Worm (Caenorhabditis elegans): ENCODE measurements around the gene fipr-2.

The fipr-2 gene

ce11 chrV:12347854-12348253, 17.3 kb upstream of the fipr-2 start:
- no peak for TF ChIP-seq unc-39 (tag; optimal IDR thresholded peaks at IDR 0.05)
- no peak for TF ChIP-seq unc-62 (GFP tag; optimal IDR thresholded peaks at IDR 0.05)
- no peak for TF ChIP-seq ztf-11 (tag; optimal IDR thresholded peaks at IDR 0.05)
- no peak for TF ChIP-seq sptf-1 (tag; optimal IDR thresholded peaks at IDR 0.05)
- no peak for TF ChIP-seq mep-1 (tag; optimal IDR thresholded peaks at IDR 0.05)
- no peak for TF ChIP-seq ceh-83 (GFP tag; optimal IDR thresholded peaks at IDR 0.05)
- no peak for TF ChIP-seq ham-2 (GFP tag; optimal IDR thresholded peaks at IDR 0.05)
- TF ChIP-seq nhr-237 (tag; optimal IDR thresholded peaks at IDR 0.05), result no peak
- no peak for TF ChIP-seq blmp-1 (tag; optimal IDR thresholded peaks at IDR 0.05)
- TF ChIP-seq nhr-76 (tag; optimal IDR thresholded peaks at IDR 0.05), result no peak
- no peak for TF ChIP-seq lin-32 (GFP tag; optimal IDR thresholded peaks at IDR 0.05)

ce11 chrV:12349365-12349764, 15.8 kb upstream of the fipr-2 start:
- TF ChIP-seq ceh-43 (GFP tag; optimal IDR thresholded peaks at IDR 0.05) (no peak), ceh-39 (tag; optimal IDR thresholded peaks at IDR 0.05) (no peak), mep-1 (tag; optimal IDR thresholded peaks at IDR 0.05) (no peak), unc-62 (GFP tag; optimal IDR thresholded peaks at IDR 0.05) (no peak), lin-13 (tag; optimal IDR thresholded peaks at IDR 0.05) (no peak), elt-3 (tag; optimal IDR thresholded peaks at IDR 0.05) (peak; percentile 39), sem-2 (GFP tag; optimal IDR thresholded peaks at IDR 0.05) (no peak), nhr-237 (tag; optimal IDR thresholded peaks at IDR 0.05) (no peak), flh-1 (GFP tag; optimal IDR thresholded peaks at IDR 0.05) (no peak), ceh-83 (GFP tag; optimal IDR thresholded peaks at IDR 0.05) (no peak), nhr-12 (tag; optimal IDR thresholded peaks at IDR 0.05) (no peak), nhr-2 (tag; optimal IDR thresholded peaks at IDR 0.05) (no peak), blmp-1 (tag; optimal IDR thresholded peaks at IDR 0.05) (peak; percentile 53), elt-1 (tag; optimal IDR thresholded peaks at IDR 0.05; ENCODE audit: borderline replicate concordance, insufficient read depth) (peak; percentile 66)

ce11 chrV:12351842-12352241, 13.3 kb upstream of the fipr-2 start:
- TF ChIP-seq elt-1 (tag; optimal IDR thresholded peaks at IDR 0.05; ENCODE audit: borderline replicate concordance, insufficient read depth) (peak; percentile 68), cnd-1 (tag; optimal IDR thresholded peaks at IDR 0.05) (no peak)

- TF ChIP-seq ces-1 (GFP tag; optimal IDR thresholded peaks at IDR 0.05), result no peak
- TF ChIP-seq snpc-4 (tag; optimal IDR thresholded peaks at IDR 0.05), result no peak
- no peak for TF ChIP-seq mls-2 (tag; optimal IDR thresholded peaks at IDR 0.05)
- no peak for TF ChIP-seq blmp-1 (tag; optimal IDR thresholded peaks at IDR 0.05)
- TF ChIP-seq tbx-8 (GFP tag; optimal IDR thresholded peaks at IDR 0.05), result no peak
- no peak for TF ChIP-seq M03D4.4 (tag; optimal IDR thresholded peaks at IDR 0.05)
- no peak for TF ChIP-seq ceh-39 (tag; optimal IDR thresholded peaks at IDR 0.05)
- no peak for TF ChIP-seq lin-32 (GFP tag; optimal IDR thresholded peaks at IDR 0.05)
- TF ChIP-seq hlh-1 (tag; optimal IDR thresholded peaks at IDR 0.05), result no peak
- no peak for TF ChIP-seq ham-2 (GFP tag; optimal IDR thresholded peaks at IDR 0.05)
- no peak for TF ChIP-seq bed-3 (GFP tag; optimal IDR thresholded peaks at IDR 0.05)
- TF ChIP-seq nhr-28 (tag; optimal IDR thresholded peaks at IDR 0.05), result no peak
- TF ChIP-seq unc-120 (tag; optimal IDR thresholded peaks at IDR 0.05; ENCODE audit: poor library complexity, severe bottlenecking), result no peak
- no peak for TF ChIP-seq flh-1 (GFP tag; optimal IDR thresholded peaks at IDR 0.05)
Measured at ce11 chrV:12352445-12352844, 12.7 kb upstream of the fipr-2 start, which contains the start of gene sqt-3. Gene sqt-3, plus strand, starts transcription at chrV:12352745.

- TF ChIP-seq ham-2 (GFP tag; optimal IDR thresholded peaks at IDR 0.05) (peak; percentile 52), tbx-8 (GFP tag; optimal IDR thresholded peaks at IDR 0.05) (no peak), ceh-83 (GFP tag; optimal IDR thresholded peaks at IDR 0.05) (peak; percentile 66)
Measured at ce11 chrV:12352881-12353280, 12.3 kb upstream of the fipr-2 start.

- no peak for TF ChIP-seq bed-3 (GFP tag; optimal IDR thresholded peaks at IDR 0.05)
- no peak for TF ChIP-seq lin-32 (GFP tag; optimal IDR thresholded peaks at IDR 0.05)
- no peak for TF ChIP-seq ceh-39 (tag; optimal IDR thresholded peaks at IDR 0.05)
- no peak for TF ChIP-seq ztf-11 (tag; optimal IDR thresholded peaks at IDR 0.05)
- peak; percentile 44 for TF ChIP-seq mls-2 (tag; optimal IDR thresholded peaks at IDR 0.05)
- no peak for TF ChIP-seq elt-3 (tag; optimal IDR thresholded peaks at IDR 0.05)
- TF ChIP-seq unc-62 (GFP tag; optimal IDR thresholded peaks at IDR 0.05), result no peak
Measured at ce11 chrV:12353505-12353904, 11.6 kb upstream of the fipr-2 start.

Measured in whole organism, mixed stage, embryonic.